Fruit fly (Drosophila melanogaster) whole organism, embryonic: ENCODE data around the gene CG10660.

ENCODE experiments used
- ATbp ChIP-seq: fragments of 200-800 bp; sonication (Bioruptor generic); optimal IDR thresholded peaks from 2 replicates; lab custom pipeline; 2017; ENCODE audit warnings: missing biosample characterization, mild to moderate bottlenecking, missing genetic modification characterization, missing genetic modification reagents
- Aef1 ChIP-seq: fragments of 200-800 bp; sonication (Bioruptor generic); IDR thresholded peaks from 3 replicates; pipeline ENCODE4 v1.3.6; 2022; ENCODE audit warnings: missing biosample characterization, missing genetic modification characterization
- CG10366 ChIP-seq: fragments of 200-800 bp; sonication (Bioruptor generic); IDR thresholded peaks from 2 replicates; pipeline ENCODE4 v1.3.6; 2022; ENCODE audit warnings: missing biosample characterization, missing genetic modification characterization
- CG10565 ChIP-seq: fragments of 200-800 bp; sonication (Bioruptor generic); optimal IDR thresholded peaks from 3 replicates; lab custom pipeline; 2016; ENCODE audit warnings: missing biosample characterization, mild to moderate bottlenecking, missing genetic modification characterization
- CG10979 ChIP-seq: fragments of 200-800 bp; sonication (Bioruptor generic); optimal IDR thresholded peaks from 2 replicates; lab custom pipeline; 2018; ENCODE audit warnings: missing biosample characterization, mild to moderate bottlenecking, missing genetic modification characterization, moderate library complexity
- CG11093 ChIP-seq: fragments of 200-800 bp; sonication (Bioruptor generic); IDR thresholded peaks from 3 replicates; pipeline ENCODE4 v1.3.6; 2022; ENCODE audit warnings: missing biosample characterization, missing genetic modification characterization
- CG12104 ChIP-seq: fragments of 200-800 bp; sonication (Bioruptor generic); optimal IDR thresholded peaks from 3 replicates; lab custom pipeline; 2016; ENCODE audit warnings: missing biosample characterization, missing genetic modification characterization
- CG12769 ChIP-seq: fragments of 200-800 bp; sonication (Bioruptor generic); optimal IDR thresholded peaks from 2 replicates; lab custom pipeline; 2019; ENCODE audit warnings: missing biosample characterization, mild to moderate bottlenecking, missing genetic modification characterization, moderate library complexity
- CG15601 ChIP-seq: fragments of 200-800 bp; sonication (Bioruptor generic); optimal IDR thresholded peaks from 3 replicates; lab custom pipeline; 2019; ENCODE audit warnings: missing biosample characterization, mild to moderate bottlenecking, missing genetic modification characterization, moderate library complexity
- CG1602 ChIP-seq: fragments of 200-800 bp; sonication (Bioruptor generic); optimal IDR thresholded peaks from 3 replicates; lab custom pipeline; 2016; ENCODE audit warnings: missing biosample characterization, missing genetic modification characterization
- CG17328 ChIP-seq: fragments of 200-800 bp; sonication (Bioruptor generic); IDR thresholded peaks from 2 replicates; pipeline ENCODE4 v1.3.6; 2022; ENCODE audit warnings: missing biosample characterization, missing genetic modification characterization
- CG17568 ChIP-seq: fragments of 200-800 bp; sonication (Bioruptor generic); optimal IDR thresholded peaks from 2 replicates; lab custom pipeline; 2018; ENCODE audit warnings: missing biosample characterization, mild to moderate bottlenecking, missing genetic modification characterization, moderate library complexity
- CG17829 ChIP-seq: fragments of 200-800 bp; optimal IDR thresholded peaks from 2 replicates; lab custom pipeline; 2019; ENCODE audit warnings: missing biosample characterization, mild to moderate bottlenecking, missing genetic modification characterization, moderate library complexity
- CG18262 ChIP-seq: fragments of 200-800 bp; optimal IDR thresholded peaks from 3 replicates; lab custom pipeline; 2019; ENCODE audit warnings: missing biosample characterization, mild to moderate bottlenecking, missing genetic modification characterization, moderate library complexity
- CG2712 ChIP-seq: fragments of 200-800 bp; optimal IDR thresholded peaks from 3 replicates; lab custom pipeline; 2019; ENCODE audit warnings: missing biosample characterization, mild to moderate bottlenecking, missing genetic modification characterization, moderate library complexity
- CG34422 ChIP-seq: fragments of 200-800 bp; sonication (Bioruptor generic); IDR thresholded peaks from 3 replicates; pipeline ENCODE4 v1.3.6; 2022; ENCODE audit warnings: missing biosample characterization, missing genetic modification characterization
- CG4404 ChIP-seq: fragments of 200-800 bp; sonication (Bioruptor generic); IDR thresholded peaks from 2 replicates; pipeline ENCODE4 v1.3.6; 2022; ENCODE audit warnings: missing biosample characterization, missing genetic modification characterization
- CG6813 ChIP-seq: fragments of 200-800 bp; sonication (Bioruptor generic); optimal IDR thresholded peaks from 2 replicates; lab custom pipeline; 2017; ENCODE audit warnings: missing biosample characterization, missing genetic modification characterization, mild to moderate bottlenecking, moderate library complexity, missing genetic modification reagents
- CG7928 ChIP-seq: fragments of 200-800 bp; sonication (Bioruptor generic); optimal IDR thresholded peaks from 2 replicates; lab custom pipeline; 2017; ENCODE audit warnings: missing biosample characterization, mild to moderate bottlenecking, missing genetic modification characterization
- CG8478 ChIP-seq: fragments of >200 bp; optimal IDR thresholded peaks from 2 replicates; lab custom pipeline; 2018
- CG8924 ChIP-seq: fragments of 200-800 bp; optimal IDR thresholded peaks from 3 replicates; lab custom pipeline; 2019; ENCODE audit warnings: missing biosample characterization, mild to moderate bottlenecking, missing genetic modification characterization, moderate library complexity
- CG9437 ChIP-seq: fragments of 200-800 bp; sonication (Bioruptor generic); optimal IDR thresholded peaks from 2 replicates; lab custom pipeline; 2018; ENCODE audit warnings: missing biosample characterization, mild to moderate bottlenecking, missing genetic modification characterization
- Chrac-16 ChIP-seq: fragments of 200-800 bp; sonication (Bioruptor generic); optimal IDR thresholded peaks from 3 replicates; lab custom pipeline; 2016; ENCODE audit warnings: missing biosample characterization, missing genetic modification characterization
- Dbx ChIP-seq: fragments of 200-800 bp; sonication (Bioruptor generic); IDR thresholded peaks from 3 replicates; pipeline ENCODE4 v1.3.6; 2022; ENCODE audit warnings: missing biosample characterization, missing genetic modification characterization
- Dfd ChIP-seq, 2 experiments: fragments of >200 bp; optimal IDR thresholded peaks; 2 replicates each; lab custom pipeline; 2017; ENCODE audit warnings: missing biosample characterization in 2 of 2, missing genetic modification characterization in 2 of 2
- Ets65A ChIP-seq: fragments of 200-800 bp; sonication (Bioruptor generic); peaks from one replicate; lab custom pipeline; 2016; ENCODE audit warnings: missing biosample characterization, missing genetic modification characterization
- HmgZ ChIP-seq: fragments of 200-800 bp; sonication (Bioruptor generic); optimal IDR thresholded peaks from 2 replicates; lab custom pipeline; 2018; ENCODE audit warnings: missing biosample characterization, mild to moderate bottlenecking, missing genetic modification characterization
- Med ChIP-seq: fragments of 200-800 bp; sonication (Bioruptor generic); peaks from one replicate; lab custom pipeline; 2016; ENCODE audit warnings: missing biosample characterization, missing genetic modification characterization, mild to moderate bottlenecking, inconsistent platforms, moderate library complexity
- Meics ChIP-seq: fragments of 200-800 bp; sonication (Bioruptor generic); optimal IDR thresholded peaks from 2 replicates; lab custom pipeline; 2017; ENCODE audit warnings: missing biosample characterization, mild to moderate bottlenecking, missing genetic modification characterization
- Oli ChIP-seq: fragments of 200-800 bp; sonication (Bioruptor generic); optimal IDR thresholded peaks from 2 replicates; lab custom pipeline; 2018; ENCODE audit warnings: missing biosample characterization, mild to moderate bottlenecking, missing genetic modification characterization, moderate library complexity
- Ptx1 ChIP-seq: fragments of 200-800 bp; sonication (Bioruptor generic); IDR thresholded peaks from 2 replicates; pipeline ENCODE4 v1.3.6; 2022; ENCODE audit warnings: missing biosample characterization, missing genetic modification characterization
- ab ChIP-seq: fragments of 200-800 bp; sonication (Bioruptor generic); optimal IDR thresholded peaks from 2 replicates; lab custom pipeline; 2016; ENCODE audit warnings: missing biosample characterization, missing genetic modification characterization
- az2 ChIP-seq: fragments of 200-800 bp; sonication (Bioruptor generic); optimal IDR thresholded peaks from 3 replicates; lab custom pipeline; 2016; ENCODE audit warnings: missing biosample characterization, missing genetic modification characterization
- cas ChIP-seq: fragments of 200-800 bp; sonication (Bioruptor generic); IDR thresholded peaks from 2 replicates; pipeline ENCODE4 v1.3.6; 2022; ENCODE audit warnings: missing biosample characterization, missing genetic modification characterization
- dan ChIP-seq: fragments of 200-800 bp; sonication (Bioruptor generic); IDR thresholded peaks from 2 replicates; pipeline ENCODE4 v1.3.6; 2022; ENCODE audit warnings: missing biosample characterization, missing genetic modification characterization
- danr ChIP-seq: fragments of 200-800 bp; sonication (Bioruptor generic); IDR thresholded peaks from 2 replicates; pipeline ENCODE4 v1.3.6; 2022; ENCODE audit warnings: missing biosample characterization, missing genetic modification characterization
- dmrt11E ChIP-seq: fragments of 200-800 bp; sonication (Bioruptor generic); optimal IDR thresholded peaks from 3 replicates; lab custom pipeline; 2018; ENCODE audit warnings: missing biosample characterization, mild to moderate bottlenecking, missing genetic modification characterization, moderate library complexity
- fu2 ChIP-seq: fragments of 200-800 bp; sonication (Bioruptor generic); optimal IDR thresholded peaks from 2 replicates; lab custom pipeline; 2016; ENCODE audit warnings: missing biosample characterization, missing genetic modification characterization
- luna ChIP-seq: fragments of 200-800 bp; sonication (Bioruptor generic); optimal IDR thresholded peaks from 2 replicates; lab custom pipeline; 2016; ENCODE audit warnings: missing biosample characterization, missing genetic modification characterization
- phol ChIP-seq: fragments of 200-800 bp; sonication (Bioruptor generic); optimal IDR thresholded peaks from 3 replicates; lab custom pipeline; 2018; ENCODE audit warnings: missing biosample characterization, mild to moderate bottlenecking, missing genetic modification characterization, moderate library complexity
- pnt ChIP-seq: fragments of 200-800 bp; sonication (Bioruptor generic); optimal IDR thresholded peaks from 3 replicates; lab custom pipeline; 2016; ENCODE audit warnings: missing biosample characterization, missing genetic modification characterization
- prd ChIP-seq, 3 experiments: fragments of >200 bp in 2 of 3; fragments of 200-800 bp in 1 of 3; sonication (Bioruptor generic) in 1 of 3; optimal IDR thresholded peaks in 2 of 3; IDR thresholded peaks in 1 of 3; 2 replicates in 2 of 3; 3 replicates in 1 of 3; pipeline versions ENCODE4 v1.3.6 to Lab custom; 2017 to 2022; ENCODE audit warnings: missing biosample characterization in 1 of 3, missing genetic modification characterization in 1 of 3
- pros ChIP-seq: fragments of 200-800 bp; sonication (Bioruptor generic); optimal IDR thresholded peaks from 3 replicates; lab custom pipeline; 2019; ENCODE audit warnings: missing biosample characterization, mild to moderate bottlenecking, missing genetic modification characterization, moderate library complexity
- sens ChIP-seq: fragments of 200-800 bp; sonication (Bioruptor generic); peaks from one replicate; lab custom pipeline; 2016; ENCODE audit warnings: missing biosample characterization, missing genetic modification characterization
- slbo ChIP-seq: fragments of 200-800 bp; sonication (Bioruptor generic); IDR thresholded peaks from 2 replicates; pipeline ENCODE4 v1.3.6; 2022; ENCODE audit warnings: missing biosample characterization, missing genetic modification characterization
- stc ChIP-seq: fragments of 200-800 bp; sonication (Bioruptor generic); IDR thresholded peaks from 2 replicates; pipeline ENCODE4 v1.3.6; 2022; ENCODE audit warnings: missing biosample characterization, missing genetic modification characterization
- trh ChIP-seq: fragments of 200-800 bp; sonication (Bioruptor generic); optimal IDR thresholded peaks from 2 replicates; lab custom pipeline; 2016; ENCODE audit warnings: missing biosample characterization, missing genetic modification characterization
- ttk ChIP-seq: fragments of 200-800 bp; sonication (Bioruptor generic); IDR thresholded peaks from 2 replicates; pipeline ENCODE4 v2.1.2; 2022; ENCODE audit warnings: missing biosample characterization, missing genetic modification characterization
- zen ChIP-seq: fragments of 200-800 bp; sonication (Bioruptor generic); optimal IDR thresholded peaks from 3 replicates; lab custom pipeline; 2018; ENCODE audit warnings: missing biosample characterization, mild to moderate bottlenecking, missing genetic modification characterization, moderate library complexity

Gene CG10660

DNA sequence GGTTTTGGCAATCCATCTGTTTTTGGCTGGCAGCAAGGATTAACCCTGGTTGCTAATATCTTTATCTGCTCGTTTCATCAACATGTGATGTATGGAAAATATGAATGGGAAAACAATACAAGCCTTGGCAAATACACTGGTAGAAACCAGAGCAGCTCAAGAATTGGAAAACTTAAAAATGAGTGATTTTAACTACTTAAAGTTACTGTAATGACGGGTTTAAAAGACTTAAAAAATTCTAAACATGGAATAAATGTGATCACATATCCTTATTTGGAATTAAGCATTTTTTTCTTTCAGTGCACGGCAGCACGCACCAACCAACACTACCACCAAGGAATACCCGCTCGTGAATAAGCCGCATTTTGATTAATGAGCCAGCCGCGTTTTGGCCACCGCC, 25.2 kb downstream of the CG10660 start:
- TF ChIP-seq CG10979 (tag; lab: Kevin White, UChicago) (peak; percentile 26), CG34422 (GFP tag; lab: Robert Waterston, UW) (no peak), CG18262 (tag; lab: Kevin White, UChicago) (peak; percentile 10), CG2712 (tag; lab: Kevin White, UChicago) (peak; percentile 5), CG12769 (tag; lab: Kevin White, UChicago) (no peak), ATbp (GFP tag; lab: Kevin White, UChicago) (no peak), Oli (tag; lab: Kevin White, UChicago) (no peak), danr (GFP tag; lab: Robert Waterston, UW) (no peak), phol (peak; percentile 7), prd (optimal IDR thresholded peaks at IDR 0.05; lab: Kevin White, UChicago) (no peak), prd (GFP tag; IDR thresholded peaks at IDR 0.05; lab: Robert Waterston, UW) (peak; percentile 69; the same call in 2 of the 3 replicates), CG10366 (no peak), sens (GFP tag; lab: Kevin White, UChicago) (peak; percentile 77), CG6813 (no peak), CG4404 (peak; percentile 14; the same call in 1 of the 2 replicates), CG17328 (GFP tag; lab: Robert Waterston, UW) (no peak), Meics (GFP tag; lab: Kevin White, UChicago) (no peak), CG10565 (GFP tag; lab: Kevin White, UChicago) (no peak), zen (tag; lab: Kevin White, UChicago) (peak; percentile 70)

DNA sequence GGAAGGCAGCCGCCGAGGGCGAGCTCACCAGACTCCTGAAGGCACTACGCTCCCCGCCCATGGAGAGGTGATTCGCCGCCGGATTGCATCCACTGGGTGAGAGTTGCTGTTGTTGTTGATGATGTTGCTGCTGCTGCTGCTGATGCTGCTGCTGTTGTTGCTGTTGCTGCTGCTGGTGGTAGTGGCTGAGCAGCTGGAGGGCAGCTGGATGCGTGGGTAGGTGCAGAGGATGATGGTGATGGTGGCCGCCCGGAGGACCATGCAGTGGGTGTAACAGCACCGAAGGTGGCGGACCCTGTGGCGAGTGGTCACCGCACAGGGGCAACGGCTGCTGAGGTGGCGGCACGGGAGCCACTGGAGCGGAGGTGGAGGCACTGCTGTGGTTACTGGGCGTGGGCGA, 26.9 kb downstream of the CG10660 start:
- TF ChIP-seq CG17568 (GFP tag; lab: Kevin White, UChicago) (no peak), CG11093 (GFP tag; lab: Robert Waterston, UW) (0 out of 3 replicates have a peak, but pooled peaks have one; percentile 13), CG8478 (lab: Kevin White, UChicago) (peak; percentile 71), ttk (GFP tag; lab: Robert Waterston, UW) (no peak), fu2 (GFP tag; lab: Kevin White, UChicago) (no peak), CG34422 (GFP tag; lab: Robert Waterston, UW) (no peak), CG17829 (tag; lab: Kevin White, UChicago) (no peak), az2 (GFP tag; lab: Kevin White, UChicago) (no peak), Dbx (GFP tag; lab: Robert Waterston, UW) (0 out of 3 replicates have a peak, but pooled peaks have one; percentile 21), pros (GFP tag; lab: Kevin White, UChicago) (no peak), CG15601 (tag; lab: Kevin White, UChicago) (no peak), pnt (GFP tag; lab: Kevin White, UChicago) (no peak), Ets65A (peak; percentile 81), HmgZ (tag; lab: Kevin White, UChicago) (no peak), Dfd (GFP tag; optimal IDR thresholded peaks at IDR 0.05; lab: Kevin White, UChicago) (no peak), Ptx1 (GFP tag; lab: Robert Waterston, UW) (no peak), CG1602 (GFP tag; lab: Kevin White, UChicago) (no peak), trh (no peak), luna (GFP tag; lab: Kevin White, UChicago) (no peak), dmrt11E (no peak), Chrac-16 (GFP tag; lab: Kevin White, UChicago) (no peak), dan (GFP tag; lab: Robert Waterston, UW) (no peak), cas (GFP tag; lab: Robert Waterston, UW) (no peak), CG12104 (GFP tag; lab: Kevin White, UChicago) (no peak), ab (GFP tag; lab: Kevin White, UChicago) (no peak), CG8924 (tag; lab: Kevin White, UChicago) (no peak), stc (GFP tag; lab: Robert Waterston, UW) (no peak), Med (GFP tag; lab: Kevin White, UChicago) (peak; percentile 23), slbo (GFP tag; lab: Robert Waterston, UW) (no peak), CG7928 (GFP tag; lab: Kevin White, UChicago) (no peak), Aef1 (GFP tag; lab: Robert Waterston, UW) (no peak), CG9437 (GFP tag; lab: Kevin White, UChicago) (no peak)
- TF ChIP-seq, all 482 proteins: peak for 5
